Worm (Caenorhabditis elegans) whole organism, early embryonic: ENCODE measurements around the gene F08G5.3.

ENCODE experiments used
- B0310.2 ChIP-seq: sonication (generic microtip); optimal IDR thresholded peaks from 2 replicates; lab custom pipeline; 2016; ENCODE audit warnings: mild to moderate bottlenecking, missing genetic modification characterization, missing compliant biosample characterization
- F13C5.2 ChIP-seq: sonication (generic microtip); optimal IDR thresholded peaks from 2 replicates; lab custom pipeline; 2017; ENCODE audit warnings: mild to moderate bottlenecking, missing genetic modification characterization, inconsistent platforms, missing compliant biosample characterization
- aly-1 ChIP-seq: sonication (generic microtip); optimal IDR thresholded peaks from 2 replicates; lab custom pipeline; 2016; ENCODE audit warnings: missing genetic modification characterization, missing compliant biosample characterization
- ama-1 ChIP-seq: fragments of 150-350 bp; optimal IDR thresholded peaks from 2 replicates; lab custom pipeline; 2014
- ceh-13 ChIP-seq: fragments of 200-800 bp; sonication (Bioruptor generic); optimal IDR thresholded peaks from 2 replicates; lab custom pipeline; 2018; ENCODE audit warnings: mild to moderate bottlenecking, missing genetic modification characterization, missing compliant biosample characterization
- ceh-36 ChIP-seq: sonication (generic microtip); optimal IDR thresholded peaks from 2 replicates; lab custom pipeline; 2016; ENCODE audit warnings: missing genetic modification characterization, inconsistent platforms, missing compliant biosample characterization
- ets-7 ChIP-seq: sonication (generic microtip); optimal IDR thresholded peaks from 2 replicates; lab custom pipeline; 2016; ENCODE audit warnings: missing genotype, missing genetic modification characterization, missing compliant biosample characterization
- flt-1 ChIP-seq: fragments of 200-800 bp; sonication (Bioruptor generic); IDR thresholded peaks from 2 replicates; pipeline ENCODE4 v1.3.6; 2022; ENCODE audit warnings: missing genetic modification characterization, missing compliant biosample characterization
- hmbx-1 ChIP-seq: sonication (generic microtip); optimal IDR thresholded peaks from 2 replicates; lab custom pipeline; 2016; ENCODE audit warnings: mild to moderate bottlenecking, missing genetic modification characterization, missing compliant biosample characterization
- hmg-4 ChIP-seq: fragments of 200-800 bp; sonication (Bioruptor generic); optimal IDR thresholded peaks from 2 replicates; lab custom pipeline; 2018; ENCODE audit warnings: mild to moderate bottlenecking, missing genetic modification characterization, missing compliant biosample characterization
- hnd-1 ChIP-seq: sonication (generic microtip); optimal IDR thresholded peaks from 2 replicates; lab custom pipeline; 2016; ENCODE audit warnings: missing genetic modification characterization, missing compliant biosample characterization
- pes-1 ChIP-seq: fragments of 200-800 bp; sonication (Bioruptor generic); IDR thresholded peaks from 2 replicates; pipeline ENCODE4 v1.3.6; 2022; ENCODE audit warnings: missing genetic modification reagents, missing genetic modification characterization, missing compliant biosample characterization
- scrt-1 ChIP-seq: fragments of 200-800 bp; sonication (Bioruptor generic); IDR thresholded peaks from 2 replicates; pipeline ENCODE4 v1.3.6; 2022; ENCODE audit warnings: missing genetic modification characterization, missing compliant biosample characterization
- sea-1 ChIP-seq: fragments of 200-800 bp; sonication (Bioruptor generic); conservative IDR thresholded peaks from 2 replicates; pipeline ENCODE4 v1.3.6; 2022; ENCODE audit warnings: missing genetic modification characterization, missing compliant biosample characterization
- tbx-11 ChIP-seq: fragments of 200-800 bp; sonication (Bioruptor generic); IDR thresholded peaks from 2 replicates; pipeline ENCODE4 v1.3.6; 2022; ENCODE audit warnings: missing genetic modification characterization, missing compliant biosample characterization
- tbx-37 ChIP-seq: fragments of 200-800 bp; sonication (Bioruptor generic); conservative IDR thresholded peaks from 2 replicates; pipeline ENCODE4 v1.3.6; 2022; ENCODE audit warnings: missing genetic modification reagents, missing genetic modification characterization, missing compliant biosample characterization
- tra-4 ChIP-seq: sonication (generic microtip); optimal IDR thresholded peaks from 2 replicates; lab custom pipeline; 2017; ENCODE audit warnings: missing genetic modification characterization, missing compliant biosample characterization

F08G5.3 gene

ce11 chrIV:12431755-12432154, 14.4 kb upstream of the F08G5.3 start:
- TF ChIP-seq tbx-37 (GFP tag; lab: Robert Waterston, UW) (no peak), B0310.2 (tag; lab: Kevin White, UChicago) (no peak), F13C5.2 (no peak), hmbx-1 (tag; lab: Kevin White, UChicago) (no peak), ama-1 (lab: Kevin White, UChicago) (no peak), scrt-1 (no peak), hmg-4 (GFP tag; lab: Kevin White, UChicago) (no peak), tbx-11 (GFP tag; lab: Robert Waterston, UW) (no peak), ceh-36 (tag; lab: Kevin White, UChicago) (no peak)

ce11 chrIV:12429504-12429903, 12.1 kb upstream of the F08G5.3 start:
- TF ChIP-seq sea-1 (GFP tag; lab: Robert Waterston, UW), result no peak
- no peak for TF ChIP-seq scrt-1
- TF ChIP-seq tbx-11 (GFP tag; lab: Robert Waterston, UW), result no peak
- no peak for TF ChIP-seq hmg-4 (GFP tag; lab: Kevin White, UChicago)
- TF ChIP-seq ceh-36 (tag; lab: Kevin White, UChicago), result no peak
- TF ChIP-seq pes-1 (GFP tag; lab: Robert Waterston, UW), result no peak
- TF ChIP-seq B0310.2 (tag; lab: Kevin White, UChicago), result no peak
- no peak for TF ChIP-seq tbx-37 (GFP tag; lab: Robert Waterston, UW)
- no peak for TF ChIP-seq F13C5.2

ce11 chrIV:12428467-12428866, 11.1 kb upstream of the F08G5.3 start, which contains the start of gene col-130:
Gene col-130 (minus strand): TSS chrIV:12428516.
- no peak for TF ChIP-seq B0310.2 (tag; lab: Kevin White, UChicago)
- no peak for TF ChIP-seq ets-7 (tag; lab: Kevin White, UChicago)
- TF ChIP-seq sea-1 (GFP tag; lab: Robert Waterston, UW), result no peak
- TF ChIP-seq ama-1 (lab: Kevin White, UChicago), result no peak
- no peak for TF ChIP-seq tbx-11 (GFP tag; lab: Robert Waterston, UW)
- no peak for TF ChIP-seq F13C5.2
- no peak for TF ChIP-seq hmg-4 (GFP tag; lab: Kevin White, UChicago)
- TF ChIP-seq aly-1 (tag; lab: Kevin White, UChicago), result no peak
- no peak for TF ChIP-seq ceh-36 (tag; lab: Kevin White, UChicago)

ce11 chrIV:12427687-12428284, 10.4 kb upstream of the F08G5.3 start:
- TF ChIP-seq tbx-37 (GFP tag; lab: Robert Waterston, UW), result no peak
- TF ChIP-seq tra-4 (tag; lab: Kevin White, UChicago), result no peak
- no peak for TF ChIP-seq ceh-13
- no peak for TF ChIP-seq ets-7 (tag; lab: Kevin White, UChicago)

ce11 chrIV:12425595-12425994, 8.2 kb upstream of the F08G5.3 start:
- TF ChIP-seq ceh-36 (tag; lab: Kevin White, UChicago) (no peak), tra-4 (tag; lab: Kevin White, UChicago) (no peak), hmbx-1 (tag; lab: Kevin White, UChicago) (no peak), pes-1 (GFP tag; lab: Robert Waterston, UW) (no peak), sea-1 (GFP tag; lab: Robert Waterston, UW) (no peak)

- TF ChIP-seq ets-7 (tag; lab: Kevin White, UChicago) (no peak), flt-1 (GFP tag; lab: Robert Waterston, UW) (no peak), sea-1 (GFP tag; lab: Robert Waterston, UW) (no peak), scrt-1 (no peak), tbx-11 (GFP tag; lab: Robert Waterston, UW) (no peak), hmbx-1 (tag; lab: Kevin White, UChicago) (no peak), ceh-36 (tag; lab: Kevin White, UChicago) (no peak), hmg-4 (GFP tag; lab: Kevin White, UChicago) (no peak), B0310.2 (tag; lab: Kevin White, UChicago) (no peak), aly-1 (tag; lab: Kevin White, UChicago) (no peak), pes-1 (GFP tag; lab: Robert Waterston, UW) (no peak), ceh-13 (no peak), tra-4 (tag; lab: Kevin White, UChicago) (no peak)
Measured at ce11 chrIV:12420455-12420854, 3.1 kb upstream of the F08G5.3 start, which contains the start of gene ugt-65. Gene ugt-65 (plus strand): TSS chrIV:12420683.

- TF ChIP-seq F13C5.2, result no peak
- TF ChIP-seq hmbx-1 (tag; lab: Kevin White, UChicago), result no peak
- TF ChIP-seq scrt-1, result no peak
- no peak for TF ChIP-seq ama-1 (lab: Kevin White, UChicago)
- TF ChIP-seq tra-4 (tag; lab: Kevin White, UChicago), result no peak
- TF ChIP-seq tbx-11 (GFP tag; lab: Robert Waterston, UW), result no peak
- no peak for TF ChIP-seq ceh-13
- TF ChIP-seq tbx-37 (GFP tag; lab: Robert Waterston, UW), result no peak
- TF ChIP-seq flt-1 (GFP tag; lab: Robert Waterston, UW), result no peak
- no peak for TF ChIP-seq ceh-36 (tag; lab: Kevin White, UChicago)
- no peak for TF ChIP-seq B0310.2 (tag; lab: Kevin White, UChicago)
- no peak for TF ChIP-seq ets-7 (tag; lab: Kevin White, UChicago)
- TF ChIP-seq pes-1 (GFP tag; lab: Robert Waterston, UW), result no peak
- no peak for TF ChIP-seq sea-1 (GFP tag; lab: Robert Waterston, UW)
- TF ChIP-seq aly-1 (tag; lab: Kevin White, UChicago), result no peak
- TF ChIP-seq hnd-1 (tag; lab: Kevin White, UChicago), result no peak
- no peak for TF ChIP-seq hmg-4 (GFP tag; lab: Kevin White, UChicago)
Measured at ce11 chrIV:12419291-12419690, 1.9 kb upstream of the F08G5.3 start.
